Fruit fly (Drosophila melanogaster): ENCODE measurements around the gene CG4928.

CG4928 gene

DNA sequence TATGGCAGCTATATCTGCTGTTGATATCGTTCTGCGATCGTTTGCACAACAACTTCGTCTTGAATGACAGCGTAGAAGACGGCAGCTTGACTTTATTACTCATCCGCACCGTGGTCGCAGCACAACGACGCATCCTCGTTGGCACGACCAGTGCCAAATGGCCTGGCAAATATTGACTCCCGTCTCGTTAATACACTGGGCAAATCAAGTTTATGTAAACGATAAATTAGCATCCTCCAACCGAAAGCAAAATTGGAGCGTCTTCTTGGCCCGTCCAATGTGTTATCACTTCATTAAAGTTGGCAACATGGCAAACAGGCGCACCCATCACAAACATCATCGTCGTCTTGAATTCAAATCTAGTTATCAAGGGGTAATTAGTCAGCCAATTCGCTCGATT is 4.5 kb downstream of the CG4928 start (continued):
- TF ChIP-seq CG15479 (GFP tag; optimal IDR thresholded peaks at IDR 0.05) (no peak), dimm (GFP tag; IDR thresholded peaks at IDR 0.05) (no peak), lab (GFP tag; optimal IDR thresholded peaks at IDR 0.05) (peak; percentile 35), jing (GFP tag; optimal IDR thresholded peaks at IDR 0.05) (no peak), jumu (GFP tag; optimal IDR thresholded peaks at IDR 0.05) (no peak), fd102C (GFP tag; optimal IDR thresholded peaks at IDR 0.05) (no peak), Drgx (GFP tag; IDR thresholded peaks at IDR 0.05) (no peak), CG10979 (tag; optimal IDR thresholded peaks at IDR 0.05) (no peak), CG6765 (GFP tag; optimal IDR thresholded peaks at IDR 0.05) (no peak), CG6683 (GFP tag; optimal IDR thresholded peaks at IDR 0.05) (no peak), schlank (tag; optimal IDR thresholded peaks at IDR 0.05) (peak; percentile 10), unc-4 (GFP tag; IDR thresholded peaks at IDR 0.05; ENCODE audit: partially characterized antibody) (no peak), maf-S (GFP tag; optimal IDR thresholded peaks at IDR 0.05) (no peak), crol (GFP tag; IDR thresholded peaks at IDR 0.05) (no peak), esg (GFP tag; conservative IDR thresholded peaks at IDR 0.05) (no peak), seq (GFP tag; IDR thresholded peaks at IDR 0.05) (peak; percentile 34; the same call in 1 of the 2 replicates), odd (GFP tag; optimal IDR thresholded peaks at IDR 0.05) (no peak), CG15514 (GFP tag; optimal IDR thresholded peaks at IDR 0.05) (peak; percentile 15), CG10147 (GFP tag; optimal IDR thresholded peaks at IDR 0.05) (no peak), caup (GFP tag; optimal IDR thresholded peaks at IDR 0.05; ENCODE audit: severe bottlenecking) (peak; percentile 3), Fer1 (GFP tag; optimal IDR thresholded peaks at IDR 0.05) (peak; percentile 19), Dip2 (GFP tag; IDR thresholded peaks at IDR 0.05) (no peak), C15 (GFP tag; IDR thresholded peaks at IDR 0.05) (no peak), CHES-1-like (GFP tag; optimal IDR thresholded peaks at IDR 0.05) (no peak), ranshi (GFP tag; IDR thresholded peaks at IDR 0.05) (no peak), CG31441 (GFP tag; IDR thresholded peaks at IDR 0.05) (no peak), gce (GFP tag; IDR thresholded peaks at IDR 0.05) (no peak), yki (optimal IDR thresholded peaks at IDR 0.05) (no peak), Blimp-1 (GFP tag; optimal IDR thresholded peaks at IDR 0.05) (no peak), dpn (GFP tag; optimal IDR thresholded peaks at IDR 0.05) (no peak), CG7556 (GFP tag; optimal IDR thresholded peaks at IDR 0.05) (no peak), Dref (GFP tag; IDR thresholded peaks at IDR 0.05) (no peak), CG2129 (GFP tag; IDR thresholded peaks at IDR 0.05; ENCODE audit: partially characterized antibody) (no peak), PHDP (tag; optimal IDR thresholded peaks at IDR 0.05) (no peak), Hmr (GFP tag; optimal IDR thresholded peaks at IDR 0.05) (peak; percentile 9), CG9727 (GFP tag; optimal IDR thresholded peaks at IDR 0.05) (no peak), gcm (GFP tag; optimal IDR thresholded peaks at IDR 0.05) (no peak), D19A (tag; optimal IDR thresholded peaks at IDR 0.05) (no peak), CG12769 (tag; optimal IDR thresholded peaks at IDR 0.05) (peak; percentile 21), toy (GFP tag; IDR thresholded peaks at IDR 0.05) (no peak), NFAT (GFP tag; IDR thresholded peaks at IDR 0.05) (no peak), ara (GFP tag; IDR thresholded peaks at IDR 0.05) (no peak), Hr39 (optimal IDR thresholded peaks at IDR 0.05) (no peak), pnt (GFP tag; optimal IDR thresholded peaks at IDR 0.05) (no peak), CG9932 (GFP tag; IDR thresholded peaks at IDR 0.05) (peak; percentile 8; the same call in 1 of the 2 replicates), Trl (optimal IDR thresholded peaks at IDR 0.05) (no peak), Trl (GFP tag; optimal IDR thresholded peaks at IDR 0.05) (no peak), Antp (GFP tag; optimal IDR thresholded peaks at IDR 0.05) (no peak), pzg (GFP tag; optimal IDR thresholded peaks at IDR 0.05) (no peak), CG14667 (GFP tag; IDR thresholded peaks at IDR 0.05) (no peak), CG1832 (GFP tag; optimal IDR thresholded peaks at IDR 0.05) (no peak), pho (GFP tag; optimal IDR thresholded peaks at IDR 0.05) (no peak), gsb-n (tag; optimal IDR thresholded peaks at IDR 0.05) (no peak)
